Worm (Caenorhabditis elegans): ENCODE measurements around the gene F49A5.10.

DNA sequence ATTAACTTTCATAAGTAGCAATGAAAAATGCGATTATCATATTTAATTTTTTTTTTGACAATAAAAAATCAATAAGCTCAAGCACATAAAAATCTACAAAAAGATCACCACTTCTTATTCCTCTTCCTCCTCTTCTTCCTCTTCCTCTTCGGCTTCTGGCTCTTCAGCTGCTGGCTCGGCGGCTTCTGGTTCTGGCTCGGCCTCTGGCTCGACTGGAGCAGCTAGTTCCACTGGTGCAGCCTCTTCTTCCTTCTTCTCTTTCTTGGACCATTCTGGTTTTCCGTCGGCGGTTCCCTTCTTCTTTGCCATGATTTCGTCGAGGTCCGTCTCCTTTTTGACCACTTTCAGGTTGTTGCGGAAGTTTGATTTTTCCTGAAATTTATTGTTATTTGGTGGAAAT, 41.4 kb upstream of the F49A5.10 start:
- no peak for TF ChIP-seq elt-1 (tag; optimal IDR thresholded peaks at IDR 0.05)
- no peak for TF ChIP-seq nhr-12 (tag; optimal IDR thresholded peaks at IDR 0.05)
- no peak for TF ChIP-seq fos-1 (tag; optimal IDR thresholded peaks at IDR 0.05)
- TF ChIP-seq elt-3 (tag; optimal IDR thresholded peaks at IDR 0.05): no peak
- no peak for TF ChIP-seq nhr-237 (tag; optimal IDR thresholded peaks at IDR 0.05)
- no peak for TF ChIP-seq mdl-1 (tag; optimal IDR thresholded peaks at IDR 0.05)
- no peak for TF ChIP-seq zag-1 (tag; optimal IDR thresholded peaks at IDR 0.05)
- TF ChIP-seq ztf-11 (tag; optimal IDR thresholded peaks at IDR 0.05): no peak
- no peak for TF ChIP-seq ama-1 (optimal IDR thresholded peaks at IDR 0.05)
- no peak for TF ChIP-seq aly-2 (tag; optimal IDR thresholded peaks at IDR 0.05)
- no peak for TF ChIP-seq dmd-4 (tag; optimal IDR thresholded peaks at IDR 0.05)
- no peak for TF ChIP-seq unc-39 (tag; optimal IDR thresholded peaks at IDR 0.05)
- TF ChIP-seq nhr-11 (tag; optimal IDR thresholded peaks at IDR 0.05): no peak
- TF ChIP-seq egl-27 (tag; optimal IDR thresholded peaks at IDR 0.05): no peak
